Worm (Caenorhabditis elegans) whole organism, L4/young adult: ENCODE results near the gene K09E4.1.

Experiments used
- dao-5 ChIP-seq: sonication (generic microtip); optimal IDR thresholded peaks from 2 replicates; lab custom pipeline; 2016; ENCODE audit warnings: missing genotype, missing genetic modification characterization, moderate library complexity, missing compliant biosample characterization
- him-1 ChIP-seq: sonication (generic microtip); optimal IDR thresholded peaks from 2 replicates; lab custom pipeline; 2016; ENCODE audit warnings: missing genotype, missing genetic modification reagents, missing genetic modification characterization, missing compliant biosample characterization

DNA sequence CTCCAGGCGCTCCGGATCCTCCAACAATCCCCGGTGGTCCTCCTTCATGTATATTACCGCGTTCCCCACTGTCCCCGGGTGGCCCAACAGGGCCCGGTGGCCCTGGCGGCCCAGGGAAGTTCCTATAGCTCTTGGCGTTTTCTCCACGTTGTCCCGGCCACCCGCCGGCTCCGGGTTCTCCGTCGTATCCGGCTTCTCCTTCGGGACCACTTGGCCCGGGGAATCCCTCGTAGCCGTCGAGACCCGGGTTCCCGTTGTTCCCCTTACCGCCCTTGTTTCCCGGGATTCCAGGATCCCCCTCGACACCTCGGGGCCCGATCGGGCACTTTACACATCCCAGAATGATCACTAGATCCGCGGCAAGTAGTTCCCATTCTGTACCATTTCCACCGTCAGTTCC lies 46.5 kb upstream of the K09E4.1 start:
- no peak for TF ChIP-seq him-1 (tag; lab: Kevin White, UChicago)
- TF ChIP-seq dao-5 (tag; lab: Kevin White, UChicago), result no peak
